Worm (Caenorhabditis elegans) whole organism, L1 larva: ENCODE measurements around the gene unk-1.

Source experiments
- C16A3.4 ChIP-seq: fragments of 150-350 bp; optimal IDR thresholded peaks from 2 replicates; lab custom pipeline; 2014; ENCODE audit warnings: missing biosample characterization, missing genetic modification characterization
- Y116A8C.19 ChIP-seq: sonication (generic microtip); optimal IDR thresholded peaks from 2 replicates; lab custom pipeline; 2016; ENCODE audit warnings: missing compliant biosample characterization, missing genetic modification characterization, borderline replicate concordance
- aha-1 ChIP-seq: fragments of 150-350 bp; optimal IDR thresholded peaks from 2 replicates; lab custom pipeline; 2014; ENCODE audit warnings: missing biosample characterization, missing genetic modification characterization
- alr-1 ChIP-seq: fragments of 200-800 bp; sonication (Bioruptor generic); optimal IDR thresholded peaks from 2 replicates; lab custom pipeline; 2018; ENCODE audit warnings: borderline replicate concordance, mild to moderate bottlenecking, missing genetic modification characterization, missing compliant biosample characterization
- aly-2 ChIP-seq: fragments of 150-350 bp; optimal IDR thresholded peaks from 2 replicates; lab custom pipeline; 2014; ENCODE audit warnings: missing biosample characterization, missing genetic modification characterization
- ama-1 ChIP-seq: fragments of 150-350 bp; optimal IDR thresholded peaks from 2 replicates; lab custom pipeline; 2014
- blmp-1 ChIP-seq: fragments of 150-350 bp; optimal IDR thresholded peaks from 2 replicates; lab custom pipeline; 2014; ENCODE audit warnings: missing biosample characterization, missing genetic modification characterization
- ceh-63 ChIP-seq: fragments of 200-800 bp; sonication (Bioruptor generic); optimal IDR thresholded peaks from 2 replicates; lab custom pipeline; 2018; ENCODE audit warnings: mild to moderate bottlenecking, missing genetic modification characterization, missing compliant biosample characterization
- ceh-88 ChIP-seq: fragments of 200-800 bp; sonication (Bioruptor generic); IDR thresholded peaks from 2 replicates; pipeline ENCODE4 v1.3.6; 2022; ENCODE audit warnings: missing genetic modification characterization, missing compliant biosample characterization
- ceh-90 ChIP-seq: sonication (generic microtip); optimal IDR thresholded peaks from 2 replicates; lab custom pipeline; 2016; ENCODE audit warnings: missing genetic modification characterization, missing compliant biosample characterization
- dsc-1 ChIP-seq: sonication (generic microtip); optimal IDR thresholded peaks from 2 replicates; lab custom pipeline; 2016; ENCODE audit warnings: mild to moderate bottlenecking, missing genetic modification characterization, missing compliant biosample characterization
- efl-1 ChIP-seq, 4 experiments: fragments of 150-350 bp; optimal IDR thresholded peaks in 3 of 4; peaks in 1 of 4; 1 replicate in 1 of 4; 2 replicates in 3 of 4; lab custom pipeline; 2014; ENCODE audit warnings: missing biosample characterization in 2 of 4, missing genetic modification characterization in 2 of 4, missing genetic modification reagents in 2 of 4
- egl-13 ChIP-seq: sonication (generic microtip); optimal IDR thresholded peaks from 2 replicates; lab custom pipeline; 2016; ENCODE audit warnings: missing genotype, missing genetic modification reagents, missing genetic modification characterization, missing compliant biosample characterization
- elt-3 ChIP-seq, 6 experiments: fragments of 150-350 bp in 1 of 6; sonication (generic microtip); optimal IDR thresholded peaks; 2 replicates each; lab custom pipeline; 2017 to 2018; ENCODE audit warnings: missing biosample characterization in 6 of 6, missing genetic modification characterization in 6 of 6, inconsistent platforms in 1 of 6
- fkh-10 ChIP-seq: sonication (generic microtip); optimal IDR thresholded peaks from 2 replicates; lab custom pipeline; 2017; ENCODE audit warnings: missing biosample characterization, missing genetic modification reagents, missing genetic modification characterization
- fkh-8 ChIP-seq: sonication (generic microtip); optimal IDR thresholded peaks from 2 replicates; lab custom pipeline; 2016; ENCODE audit warnings: mild to moderate bottlenecking, missing genetic modification characterization, missing compliant biosample characterization
- hlh-17 ChIP-seq: fragments of 200-800 bp; sonication (Bioruptor generic); optimal IDR thresholded peaks from 2 replicates; lab custom pipeline; 2018; ENCODE audit warnings: missing genetic modification characterization, mild to moderate bottlenecking, missing compliant biosample characterization, moderate library complexity, borderline replicate concordance
- hlh-4 ChIP-seq: sonication (generic microtip); optimal IDR thresholded peaks from 2 replicates; lab custom pipeline; 2016; ENCODE audit warnings: mild to moderate bottlenecking, missing genetic modification characterization, missing compliant biosample characterization
- hpl-2 ChIP-seq: fragments of 150-350 bp; optimal IDR thresholded peaks from 2 replicates; lab custom pipeline; 2014; ENCODE audit warnings: missing biosample characterization, missing genetic modification reagents, missing genetic modification characterization
- irx-1 ChIP-seq: sonication (generic microtip); optimal IDR thresholded peaks from 2 replicates; lab custom pipeline; 2016; ENCODE audit warnings: missing genetic modification characterization, missing compliant biosample characterization
- isw-1 ChIP-seq: fragments of 200-800 bp; sonication (Bioruptor generic); IDR thresholded peaks from 2 replicates; pipeline ENCODE4 v1.3.6; 2022; ENCODE audit warnings: missing genetic modification characterization, missing compliant biosample characterization
- jun-1 ChIP-seq: fragments of 150-350 bp; optimal IDR thresholded peaks from 2 replicates; lab custom pipeline; 2014; ENCODE audit warnings: missing biosample characterization, missing genetic modification reagents, missing genetic modification characterization
- lin-13 ChIP-seq: fragments of 150-350 bp; optimal IDR thresholded peaks from 2 replicates; lab custom pipeline; 2014; ENCODE audit warnings: missing biosample characterization, missing genetic modification reagents, missing genetic modification characterization
- lin-39 ChIP-seq: fragments of 150-350 bp; optimal IDR thresholded peaks from 2 replicates; lab custom pipeline; 2014; ENCODE audit warnings: missing biosample characterization, missing genetic modification reagents, missing genetic modification characterization
- lir-3 ChIP-seq: sonication (generic microtip); optimal IDR thresholded peaks from 2 replicates; lab custom pipeline; 2016; ENCODE audit warnings: mild to moderate bottlenecking, missing genetic modification characterization, moderate library complexity, missing compliant biosample characterization; ENCODE audit not compliant: poor library complexity
- lsy-2 ChIP-seq, 2 experiments: fragments of 150-350 bp; optimal IDR thresholded peaks; 2 replicates each; lab custom pipeline; 2014; ENCODE audit warnings: missing biosample characterization in 2 of 2, missing genetic modification characterization in 2 of 2
- mab-9 ChIP-seq: fragments of 200-800 bp; sonication (Bioruptor generic); IDR thresholded peaks from 2 replicates; pipeline ENCODE4 v1.3.6; 2022; ENCODE audit warnings: missing genetic modification reagents, missing genetic modification characterization, missing compliant biosample characterization
- mdl-1 ChIP-seq, 2 experiments: fragments of 150-350 bp; optimal IDR thresholded peaks; 2 replicates each; lab custom pipeline; 2014 to 2017; ENCODE audit warnings: missing biosample characterization in 2 of 2, missing genetic modification characterization in 2 of 2, inconsistent platforms in 1 of 2
- mef-2 ChIP-seq: fragments of 150-350 bp; optimal IDR thresholded peaks from 2 replicates; lab custom pipeline; 2014; ENCODE audit warnings: missing biosample characterization, missing genetic modification characterization
- nhr-11 ChIP-seq: fragments of 150-350 bp; optimal IDR thresholded peaks from 2 replicates; lab custom pipeline; 2014; ENCODE audit warnings: missing biosample characterization, missing genetic modification characterization
- nhr-12 ChIP-seq: sonication (generic microtip); optimal IDR thresholded peaks from 2 replicates; lab custom pipeline; 2017; ENCODE audit warnings: missing biosample characterization, missing genetic modification characterization
- nhr-237 ChIP-seq: fragments of 150-350 bp; optimal IDR thresholded peaks from 2 replicates; lab custom pipeline; 2014; ENCODE audit warnings: missing biosample characterization, missing genetic modification characterization
- nhr-71 ChIP-seq: sonication (generic microtip); optimal IDR thresholded peaks from 2 replicates; lab custom pipeline; 2016; ENCODE audit warnings: mild to moderate bottlenecking, missing genetic modification characterization, moderate library complexity, missing compliant biosample characterization
- nhr-76 ChIP-seq: sonication (generic microtip); optimal IDR thresholded peaks from 2 replicates; lab custom pipeline; 2017; ENCODE audit warnings: missing biosample characterization, missing genetic modification characterization
- nhr-85 ChIP-seq: sonication (generic microtip); peaks from one replicate; lab custom pipeline; 2016; ENCODE audit warnings: missing genetic modification characterization, inconsistent platforms, missing compliant biosample characterization
- nhr-90 ChIP-seq: sonication (generic microtip); optimal IDR thresholded peaks from 2 replicates; lab custom pipeline; 2016; ENCODE audit warnings: mild to moderate bottlenecking, missing genetic modification characterization, missing compliant biosample characterization; ENCODE audit not compliant: poor library complexity
- pax-3 ChIP-seq: fragments of 200-800 bp; sonication (Bioruptor generic); optimal IDR thresholded peaks from 2 replicates; lab custom pipeline; 2018; ENCODE audit warnings: mild to moderate bottlenecking, missing genetic modification characterization, moderate library complexity, missing compliant biosample characterization
- pqm-1 ChIP-seq: sonication (generic microtip); optimal IDR thresholded peaks from 3 replicates; lab custom pipeline; 2017; ENCODE audit warnings: missing biosample characterization, missing genetic modification characterization
- rnt-1 ChIP-seq: sonication (generic microtip); optimal IDR thresholded peaks from 2 replicates; lab custom pipeline; 2016; ENCODE audit warnings: mild to moderate bottlenecking, missing genetic modification characterization, moderate library complexity, missing compliant biosample characterization
- snpc-4 ChIP-seq: fragments of 150-350 bp; optimal IDR thresholded peaks from 2 replicates; lab custom pipeline; 2014; ENCODE audit warnings: missing biosample characterization, missing genetic modification characterization
- snu-23 ChIP-seq: sonication (generic microtip); optimal IDR thresholded peaks from 2 replicates; lab custom pipeline; 2016; ENCODE audit warnings: missing genetic modification characterization, missing compliant biosample characterization
- sox-4 ChIP-seq: sonication (generic microtip); optimal IDR thresholded peaks from 2 replicates; lab custom pipeline; 2016; ENCODE audit warnings: missing genetic modification characterization, missing compliant biosample characterization
- sptf-1 ChIP-seq: fragments of 150-350 bp; optimal IDR thresholded peaks from 2 replicates; lab custom pipeline; 2014; ENCODE audit warnings: missing biosample characterization, missing genetic modification characterization
- tbx-2 ChIP-seq: sonication (generic microtip); optimal IDR thresholded peaks from 2 replicates; lab custom pipeline; 2016; ENCODE audit warnings: missing genetic modification characterization, missing compliant biosample characterization
- tlp-1 ChIP-seq: fragments of 150-350 bp; optimal IDR thresholded peaks from 2 replicates; lab custom pipeline; 2014; ENCODE audit warnings: missing biosample characterization, missing genetic modification characterization
- unc-130 ChIP-seq: fragments of 150-350 bp; optimal IDR thresholded peaks from 2 replicates; lab custom pipeline; 2017; ENCODE audit warnings: missing biosample characterization, missing genetic modification characterization, inconsistent platforms
- unc-30 ChIP-seq: sonication (generic microtip); optimal IDR thresholded peaks from 2 replicates; lab custom pipeline; 2017; ENCODE audit warnings: missing biosample characterization, missing genetic modification characterization
- unc-62 ChIP-seq: fragments of 150-350 bp; optimal IDR thresholded peaks from 2 replicates; lab custom pipeline; 2014; ENCODE audit warnings: missing biosample characterization, missing genetic modification reagents, missing genetic modification characterization
- unc-98 ChIP-seq: fragments of 200-800 bp; sonication (Bioruptor generic); IDR thresholded peaks from 2 replicates; pipeline ENCODE4 v1.3.6; 2022; ENCODE audit warnings: missing genetic modification characterization, missing compliant biosample characterization
- vab-15 ChIP-seq: sonication (generic microtip); optimal IDR thresholded peaks from 2 replicates; lab custom pipeline; 2017; ENCODE audit warnings: missing genotype, mild to moderate bottlenecking, missing genetic modification characterization, missing compliant biosample characterization
- zag-1 ChIP-seq: fragments of 150-350 bp; optimal IDR thresholded peaks from 2 replicates; lab custom pipeline; 2014; ENCODE audit warnings: missing biosample characterization, missing genetic modification characterization
- ztf-11 ChIP-seq, 2 experiments: sonication (generic microtip); optimal IDR thresholded peaks; 2 replicates each; lab custom pipeline; 2016 to 2017; ENCODE audit warnings: missing genetic modification characterization in 2 of 2, missing biosample characterization in 1 of 2, missing compliant biosample characterization in 1 of 2
- ztf-4 ChIP-seq: fragments of 150-350 bp; optimal IDR thresholded peaks from 2 replicates; lab custom pipeline; 2014; ENCODE audit warnings: missing biosample characterization, missing genetic modification characterization

The unk-1 gene

DNA sequence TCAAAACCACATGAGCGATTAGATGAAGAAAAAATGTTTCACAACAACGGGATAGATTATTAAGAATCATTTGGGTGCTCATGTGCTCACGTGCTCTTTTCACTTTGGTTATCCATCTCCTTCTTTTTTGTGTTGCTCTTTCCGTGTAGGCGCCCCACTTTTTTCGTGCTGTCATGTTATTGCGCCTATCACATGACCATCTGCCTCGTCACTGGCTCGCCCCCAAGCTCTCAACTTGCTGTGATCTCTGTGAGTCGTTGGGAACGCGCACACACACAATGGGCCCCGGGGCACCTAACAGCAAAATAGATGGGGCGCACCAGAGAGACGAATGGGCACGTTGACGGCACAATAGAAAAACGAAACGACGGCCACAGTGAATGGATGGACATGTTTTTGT is 6.8 kb downstream of the unk-1 start:
- TF ChIP-seq ceh-88 (GFP tag; lab: Robert Waterston, UW) (peak; percentile 75), C16A3.4 (tag; lab: Kevin White, UChicago) (peak; percentile 59), lin-13 (GFP tag; lab: Kevin White, UChicago) (peak; percentile 63), lsy-2 (tag; optimal IDR thresholded peaks at IDR 0.05; lab: Kevin White, UChicago) (peak; percentile 78 to 79), unc-62 (GFP tag; lab: Kevin White, UChicago) (no peak), nhr-76 (no peak), mdl-1 (tag; optimal IDR thresholded peaks at IDR 0.05; lab: Kevin White, UChicago) (peak in 1 of 2 experiments; percentile 75), tlp-1 (tag; lab: Kevin White, UChicago) (no peak), mef-2 (no peak), egl-13 (tag; lab: Kevin White, UChicago) (peak; percentile 89), mab-9 (GFP tag; lab: Robert Waterston, UW) (peak; percentile 40; the same call in 1 of the 2 replicates), aha-1 (tag; lab: Kevin White, UChicago) (peak; percentile 61), dsc-1 (peak; percentile 94), lir-3 (tag; lab: Kevin White, UChicago) (peak; percentile 83), fkh-10 (peak; percentile 93), unc-98 (GFP tag; lab: Robert Waterston, UW) (peak; percentile 52; the same call in 1 of the 2 replicates), sptf-1 (tag; lab: Kevin White, UChicago) (no peak), Y116A8C.19 (tag; lab: Kevin White, UChicago) (no peak), isw-1 (peak; percentile 16; the same call in 1 of the 2 replicates), unc-130 (peak; percentile 74), vab-15 (tag; lab: Kevin White, UChicago) (no peak), nhr-12 (tag; lab: Kevin White, UChicago) (no peak), pqm-1 (tag; lab: Kevin White, UChicago) (no peak), ceh-90 (tag; lab: Kevin White, UChicago) (peak; percentile 11), jun-1 (tag; lab: Kevin White, UChicago) (peak; percentile 61), alr-1 (tag; lab: Kevin White, UChicago) (no peak), nhr-237 (tag; lab: Kevin White, UChicago) (no peak), irx-1 (tag; lab: Kevin White, UChicago) (peak; percentile 68), zag-1 (no peak), rnt-1 (peak; percentile 91), nhr-71 (peak; percentile 98), pax-3 (tag; lab: Kevin White, UChicago) (peak; percentile 84), nhr-90 (peak; percentile 54), ztf-11 (tag; optimal IDR thresholded peaks at IDR 0.05; lab: Kevin White, UChicago) (peak in 1 of 2 experiments; percentile 62), nhr-85 (tag; lab: Kevin White, UChicago) (no peak), blmp-1 (tag; lab: Kevin White, UChicago) (no peak), ceh-63 (GFP tag; lab: Kevin White, UChicago) (no peak), aly-2 (tag; lab: Kevin White, UChicago) (no peak), elt-3 (tag; optimal IDR thresholded peaks at IDR 0.05; lab: Kevin White, UChicago) (no peak), efl-1 (optimal IDR thresholded peaks at IDR 0.05; lab: Kevin White, UChicago) (peak; percentile 31 to 45), efl-1 (GFP tag; optimal IDR thresholded peaks at IDR 0.05 in 1 of 2; lab: Kevin White, UChicago) (peak; percentile 49 to 94), tbx-2 (peak; percentile 90), hlh-4 (tag; lab: Kevin White, UChicago) (no peak), lin-39 (tag; lab: Kevin White, UChicago) (peak; percentile 77), ztf-4 (tag; lab: Kevin White, UChicago) (peak; percentile 81), hpl-2 (GFP tag; lab: Kevin White, UChicago) (no peak), fkh-8 (tag; lab: Kevin White, UChicago) (peak; percentile 99), snu-23 (GFP tag; lab: Kevin White, UChicago) (peak; percentile 87), nhr-11 (tag; lab: Kevin White, UChicago) (peak; percentile 88), sox-4 (tag; lab: Kevin White, UChicago) (peak; percentile 91), snpc-4 (peak; percentile 26), ama-1 (lab: Kevin White, UChicago) (peak; percentile 40), unc-30 (tag; lab: Kevin White, UChicago) (no peak), hlh-17 (GFP tag; lab: Kevin White, UChicago) (no peak)
